Worm (Caenorhabditis elegans) whole organism, L4/young adult: ENCODE results near the gene imp-2.

Source experiments
- dao-5 ChIP-seq: sonication (generic microtip); optimal IDR thresholded peaks from 2 replicates; lab custom pipeline; 2016; ENCODE audit warnings: missing genotype, missing genetic modification characterization, moderate library complexity, missing compliant biosample characterization
- him-1 ChIP-seq: sonication (generic microtip); optimal IDR thresholded peaks from 2 replicates; lab custom pipeline; 2016; ENCODE audit warnings: missing genotype, missing genetic modification reagents, missing genetic modification characterization, missing compliant biosample characterization

- TF ChIP-seq dao-5, result no peak
- no peak for TF ChIP-seq him-1 (tag; lab: Kevin White, UChicago)
Observed at ce11 chrIV:11067003-11067402, 51.7 kb downstream of the imp-2 start, which contains the start of gene ttr-17.
